Worm (Caenorhabditis elegans): ENCODE data around the gene ZK593.3.

DNA sequence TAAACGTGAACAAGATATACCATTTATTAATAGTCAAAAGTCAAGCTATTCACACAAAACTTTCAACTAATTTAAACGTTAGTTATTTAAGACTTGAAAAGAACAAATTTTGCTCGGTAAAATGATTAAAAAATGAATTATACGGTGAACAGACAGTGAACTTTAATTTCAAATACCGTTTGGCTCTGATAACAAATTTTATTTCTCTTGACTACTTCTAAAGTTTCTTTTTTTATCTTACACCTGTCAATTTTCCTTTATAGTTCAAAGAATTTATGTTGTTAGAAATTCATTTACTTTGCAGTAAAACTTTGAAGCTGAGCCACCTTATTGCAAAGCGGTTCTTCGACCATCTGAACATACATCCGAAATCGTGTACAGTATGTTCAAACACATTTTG is at the start of gene ZK593.3:
- TF ChIP-seq him-1 (tag; optimal IDR thresholded peaks at IDR 0.05): no peak
- TF ChIP-seq W03F9.2 (tag; optimal IDR thresholded peaks at IDR 0.05): no peak
- TF ChIP-seq dao-5 (tag; optimal IDR thresholded peaks at IDR 0.05): no peak

Data from whole organism, L4/young adult.